Worm (Caenorhabditis elegans) whole organism, midembryonic: ENCODE data around the gene her-1.

ENCODE experiments used
- T22C8.4 ChIP-seq: fragments of 200-800 bp; sonication (Bioruptor generic); IDR thresholded peaks from 2 replicates; pipeline ENCODE4 v1.3.6; 2022; ENCODE audit warnings: missing genetic modification characterization, missing compliant biosample characterization
- cog-1 ChIP-seq: sonication (generic microtip); optimal IDR thresholded peaks from 2 replicates; lab custom pipeline; 2016; ENCODE audit warnings: missing genetic modification characterization, missing compliant biosample characterization
- flt-1 ChIP-seq: fragments of 200-800 bp; sonication (Bioruptor generic); IDR thresholded peaks from 2 replicates; pipeline ENCODE4 v1.3.6; 2022; ENCODE audit warnings: missing genetic modification characterization, missing compliant biosample characterization
- klf-2 ChIP-seq: fragments of 200-800 bp; sonication (Bioruptor generic); conservative IDR thresholded peaks from 2 replicates; pipeline ENCODE4 v1.3.6; 2022; ENCODE audit warnings: missing genetic modification reagents, missing genetic modification characterization, missing compliant biosample characterization
- med-1 ChIP-seq: sonication (generic microtip); optimal IDR thresholded peaks from 2 replicates; lab custom pipeline; 2017; ENCODE audit warnings: missing genetic modification characterization, mild to moderate bottlenecking, missing compliant biosample characterization, antibody characterized with exemption, missing genetic modification reagents; ENCODE audit not compliant: insufficient read depth
- ref-1 ChIP-seq: fragments of 200-800 bp; sonication (Bioruptor generic); conservative IDR thresholded peaks from 2 replicates; pipeline ENCODE4 v1.3.6; 2022; ENCODE audit warnings: missing genetic modification reagents, missing genetic modification characterization, missing compliant biosample characterization
- tab-1 ChIP-seq: fragments of 200-800 bp; sonication (Bioruptor generic); IDR thresholded peaks from 2 replicates; pipeline ENCODE4 v1.3.6; 2022; ENCODE audit warnings: missing genetic modification characterization, missing compliant biosample characterization
- ztf-23 ChIP-seq: fragments of 200-800 bp; sonication (Bioruptor generic); IDR thresholded peaks from 2 replicates; pipeline ENCODE4 v1.3.6; 2022; ENCODE audit warnings: missing genetic modification reagents, missing genetic modification characterization, missing compliant biosample characterization
- ztf-29 ChIP-seq: fragments of 200-800 bp; sonication (Bioruptor generic); IDR thresholded peaks from 2 replicates; pipeline ENCODE4 v1.3.6; 2022; ENCODE audit warnings: missing genetic modification reagents, missing genetic modification characterization, missing compliant biosample characterization

her-1 gene

ce11 chrV:9677977-9678376 lies 18.8 kb upstream of the her-1 start, which contains the start of gene cthd-1:
cthd-1 (plus strand) TSS chrV:9678277.
- TF ChIP-seq med-1 (GFP tag; lab: Kevin White, UChicago), result no peak
- TF ChIP-seq tab-1 (GFP tag; lab: Robert Waterston, UW), result no peak
- TF ChIP-seq ref-1, result no peak
- TF ChIP-seq cog-1, result no peak
- no peak for TF ChIP-seq T22C8.4 (GFP tag; lab: Robert Waterston, UW)
- no peak for TF ChIP-seq ztf-29
- TF ChIP-seq klf-2 (GFP tag; lab: Robert Waterston, UW), result no peak
- no peak for TF ChIP-seq flt-1 (GFP tag; lab: Robert Waterston, UW)
- TF ChIP-seq ztf-23 (GFP tag; lab: Robert Waterston, UW), result no peak

- TF ChIP-seq med-1 (GFP tag; lab: Kevin White, UChicago), result no peak
- no peak for TF ChIP-seq tab-1 (GFP tag; lab: Robert Waterston, UW)
- TF ChIP-seq ztf-23 (GFP tag; lab: Robert Waterston, UW), result no peak
- no peak for TF ChIP-seq flt-1 (GFP tag; lab: Robert Waterston, UW)
- TF ChIP-seq ref-1, result no peak
- no peak for TF ChIP-seq T22C8.4 (GFP tag; lab: Robert Waterston, UW)
- TF ChIP-seq cog-1, result no peak
Observed at ce11 chrV:9679166-9679565, 17.6 kb upstream of the her-1 start, which contains the start of gene ZK287.9. ZK287.9 (plus strand) TSS chrV:9679357.

- no peak for TF ChIP-seq ztf-29
Observed at ce11 chrV:9680260-9680659, 16.6 kb upstream of the her-1 start.

ce11 chrV:9685559-9685958 lies 11.3 kb upstream of the her-1 start, which contains the start of gene ZK287.4:
ZK287.4 (minus strand) TSS chrV:9685659.
- TF ChIP-seq flt-1 (GFP tag; lab: Robert Waterston, UW) (no peak), ztf-29 (no peak), tab-1 (GFP tag; lab: Robert Waterston, UW) (no peak), klf-2 (GFP tag; lab: Robert Waterston, UW) (no peak), med-1 (GFP tag; lab: Kevin White, UChicago) (no peak), cog-1 (no peak), ztf-23 (GFP tag; lab: Robert Waterston, UW) (no peak), ref-1 (no peak), T22C8.4 (GFP tag; lab: Robert Waterston, UW) (no peak)

- TF ChIP-seq klf-2 (GFP tag; lab: Robert Waterston, UW) (no peak), cog-1 (no peak), ztf-29 (no peak), tab-1 (GFP tag; lab: Robert Waterston, UW) (no peak), ref-1 (no peak), flt-1 (GFP tag; lab: Robert Waterston, UW) (no peak), T22C8.4 (GFP tag; lab: Robert Waterston, UW) (no peak)
Observed at ce11 chrV:9689364-9689763, 7.5 kb upstream of the her-1 start.

- TF ChIP-seq med-1 (GFP tag; lab: Kevin White, UChicago) (no peak), cog-1 (no peak), T22C8.4 (GFP tag; lab: Robert Waterston, UW) (no peak), flt-1 (GFP tag; lab: Robert Waterston, UW) (no peak), ztf-29 (no peak), klf-2 (GFP tag; lab: Robert Waterston, UW) (no peak), ztf-23 (GFP tag; lab: Robert Waterston, UW) (no peak), ref-1 (no peak), tab-1 (GFP tag; lab: Robert Waterston, UW) (no peak)
Observed at ce11 chrV:9690099-9690572, 6.7 kb upstream of the her-1 start, which contains the start of gene rbx-1. rbx-1 (minus strand) TSS chrV:9690522.

- TF ChIP-seq cog-1 (no peak), tab-1 (GFP tag; lab: Robert Waterston, UW) (no peak), ref-1 (no peak), ztf-23 (GFP tag; lab: Robert Waterston, UW) (0 out of 2 replicates have a peak, but pooled peaks have one; percentile 31), T22C8.4 (GFP tag; lab: Robert Waterston, UW) (no peak)
Observed at ce11 chrV:9690728-9691127, 6.1 kb upstream of the her-1 start.

ce11 chrV:9692109-9692581 lies 4.7 kb upstream of the her-1 start, which contains the start of gene ztf-9:
ztf-9 (minus strand) TSS chrV:9692159.
- TF ChIP-seq klf-2 (GFP tag; lab: Robert Waterston, UW) (no peak), tab-1 (GFP tag; lab: Robert Waterston, UW) (no peak), ztf-23 (GFP tag; lab: Robert Waterston, UW) (0 out of 2 replicates have a peak, but pooled peaks have one; percentile 43), ref-1 (no peak), cog-1 (no peak), flt-1 (GFP tag; lab: Robert Waterston, UW) (peak; percentile 50; the same call in 1 of the 2 replicates), med-1 (GFP tag; lab: Kevin White, UChicago) (no peak), ztf-29 (0 out of 2 replicates have a peak, but pooled peaks have one; percentile 30), T22C8.4 (GFP tag; lab: Robert Waterston, UW) (no peak)

ce11 chrV:9692649-9693112 lies 4.1 kb upstream of the her-1 start, which contains the start of gene ZK287.7:
ZK287.7 (plus strand) TSS chrV:9693062.
- TF ChIP-seq ref-1, result no peak
- TF ChIP-seq flt-1 (GFP tag; lab: Robert Waterston, UW), result no peak
- TF ChIP-seq ztf-23 (GFP tag; lab: Robert Waterston, UW), result no peak
- TF ChIP-seq ztf-29, result no peak
- TF ChIP-seq tab-1 (GFP tag; lab: Robert Waterston, UW), result no peak
- TF ChIP-seq med-1 (GFP tag; lab: Kevin White, UChicago), result no peak
- TF ChIP-seq klf-2 (GFP tag; lab: Robert Waterston, UW), result no peak
- no peak for TF ChIP-seq T22C8.4 (GFP tag; lab: Robert Waterston, UW)

ce11 chrV:9699216-9699615 lies 2.4 kb downstream of the her-1 start:
- TF ChIP-seq T22C8.4 (GFP tag; lab: Robert Waterston, UW) (no peak), flt-1 (GFP tag; lab: Robert Waterston, UW) (no peak), ztf-29 (no peak), klf-2 (GFP tag; lab: Robert Waterston, UW) (no peak), med-1 (GFP tag; lab: Kevin White, UChicago) (no peak), ztf-23 (GFP tag; lab: Robert Waterston, UW) (no peak), cog-1 (no peak), tab-1 (GFP tag; lab: Robert Waterston, UW) (no peak), ref-1 (no peak)
